Fruit fly (Drosophila melanogaster): Measurements from ENCODE around the gene UQCR-Q.

dm6 chr3L:17513492-17513891 lies 38.9 kb downstream of the UQCR-Q start:
- no peak for TF ChIP-seq psq (optimal IDR thresholded peaks at IDR 0.05)
- TF ChIP-seq Sin3A (optimal IDR thresholded peaks at IDR 0.05), result no peak
- TF ChIP-seq Myc (optimal IDR thresholded peaks at IDR 0.05), result no peak
- no peak for TF ChIP-seq h (optimal IDR thresholded peaks at IDR 0.05)
- TF ChIP-seq insv (optimal IDR thresholded peaks at IDR 0.05), result no peak
- no peak for TF ChIP-seq ttk (optimal IDR thresholded peaks at IDR 0.05)

Data from Kc167 (cell line).